Fruit fly (Drosophila melanogaster) whole organism, embryonic: ENCODE results near the gene FucTD.

Experiments
- Ada2b ChIP-seq: fragments of 200-800 bp; sonication (Bioruptor generic); IDR thresholded peaks from 2 replicates; pipeline ENCODE4 v1.3.6; 2022; ENCODE audit warnings: missing biosample characterization, missing genetic modification characterization
- Bteb2 ChIP-seq: fragments of 200-800 bp; sonication (Bioruptor generic); optimal IDR thresholded peaks from 2 replicates; lab custom pipeline; 2016; ENCODE audit warnings: missing biosample characterization, missing genetic modification characterization
- CG10147 ChIP-seq: fragments of 200-800 bp; sonication (Bioruptor generic); optimal IDR thresholded peaks from 2 replicates; lab custom pipeline; 2019; ENCODE audit warnings: missing biosample characterization, mild to moderate bottlenecking, missing genetic modification characterization, moderate library complexity
- CG1024 ChIP-seq: fragments of 200-800 bp; sonication (Bioruptor generic); IDR thresholded peaks from 2 replicates; pipeline ENCODE4 v1.3.6; 2022; ENCODE audit warnings: missing biosample characterization, missing genetic modification characterization
- CG10979 ChIP-seq: fragments of 200-800 bp; sonication (Bioruptor generic); optimal IDR thresholded peaks from 2 replicates; lab custom pipeline; 2018; ENCODE audit warnings: missing biosample characterization, mild to moderate bottlenecking, missing genetic modification characterization, moderate library complexity
- CG11085 ChIP-seq: fragments of 200-800 bp; sonication (Bioruptor generic); IDR thresholded peaks from 2 replicates; pipeline ENCODE4 v1.3.6; 2022; ENCODE audit warnings: missing biosample characterization, missing genetic modification characterization
- CG11247 ChIP-seq: fragments of 200-800 bp; sonication (Bioruptor generic); IDR thresholded peaks from 2 replicates; pipeline ENCODE4 v1.3.6; 2022; ENCODE audit warnings: missing biosample characterization, missing genetic modification characterization
- CG11456 ChIP-seq: fragments of 200-800 bp; sonication (Bioruptor generic); IDR thresholded peaks from 3 replicates; pipeline ENCODE4 v1.3.6; 2022; ENCODE audit warnings: missing biosample characterization, missing genetic modification characterization
- CG12236 ChIP-seq: fragments of 200-800 bp; sonication (Bioruptor generic); optimal IDR thresholded peaks from 2 replicates; lab custom pipeline; 2016; ENCODE audit warnings: missing biosample characterization, missing genetic modification characterization
- CG12391 ChIP-seq: fragments of 200-800 bp; sonication (Bioruptor generic); optimal IDR thresholded peaks from 3 replicates; lab custom pipeline; 2018; ENCODE audit warnings: missing biosample characterization, mild to moderate bottlenecking, missing genetic modification characterization, moderate library complexity
- CG13775 ChIP-seq: fragments of 200-800 bp; sonication (Bioruptor generic); optimal IDR thresholded peaks from 3 replicates; lab custom pipeline; 2017; ENCODE audit warnings: missing biosample characterization, mild to moderate bottlenecking, missing genetic modification characterization
- CG13894 ChIP-seq: fragments of 200-800 bp; sonication (Bioruptor generic); optimal IDR thresholded peaks from 3 replicates; lab custom pipeline; 2018; ENCODE audit warnings: missing biosample characterization, mild to moderate bottlenecking, missing genetic modification characterization, moderate library complexity
- CG14441 ChIP-seq: fragments of 200-800 bp; sonication (Bioruptor generic); IDR thresholded peaks from 2 replicates; pipeline ENCODE4 v1.3.6; 2022; ENCODE audit warnings: missing biosample characterization, missing genetic modification characterization
- CG14860 ChIP-seq: fragments of 200-800 bp; sonication (Bioruptor generic); IDR thresholded peaks from 3 replicates; pipeline ENCODE4 v1.3.6; 2022; ENCODE audit warnings: missing biosample characterization, missing genetic modification characterization; ENCODE audit not compliant: partially characterized antibody
- CG2889 ChIP-seq: fragments of 200-800 bp; sonication (Bioruptor generic); IDR thresholded peaks from 3 replicates; pipeline ENCODE4 v1.3.6; 2022; ENCODE audit warnings: missing biosample characterization, missing genetic modification characterization
- CG34422 ChIP-seq: fragments of 200-800 bp; sonication (Bioruptor generic); IDR thresholded peaks from 3 replicates; pipeline ENCODE4 v1.3.6; 2022; ENCODE audit warnings: missing biosample characterization, missing genetic modification characterization
- CG3838 ChIP-seq: fragments of 200-800 bp; sonication (Bioruptor generic); optimal IDR thresholded peaks from 3 replicates; lab custom pipeline; 2016; ENCODE audit warnings: missing biosample characterization, missing genetic modification characterization
- CG4730 ChIP-seq: fragments of 200-800 bp; sonication (Bioruptor generic); IDR thresholded peaks from 2 replicates; pipeline ENCODE4 v1.3.6; 2022; ENCODE audit warnings: missing biosample characterization, missing genetic modification characterization
- CG6254 ChIP-seq: fragments of 200-800 bp; sonication (Bioruptor generic); optimal IDR thresholded peaks from 3 replicates; lab custom pipeline; 2017; ENCODE audit warnings: mild to moderate bottlenecking, missing biosample characterization, missing genetic modification reagents, missing genetic modification characterization
- CG7372 ChIP-seq: fragments of 200-800 bp; sonication (Bioruptor generic); IDR thresholded peaks from 2 replicates; pipeline ENCODE4 v1.3.6; 2022; ENCODE audit warnings: missing biosample characterization, missing genetic modification characterization
- CG8388 ChIP-seq: fragments of 200-800 bp; sonication (Bioruptor generic); optimal IDR thresholded peaks from 2 replicates; lab custom pipeline; 2019; ENCODE audit warnings: missing biosample characterization, mild to moderate bottlenecking, missing genetic modification characterization, moderate library complexity
- CG8944 ChIP-seq: fragments of 200-800 bp; sonication (Bioruptor generic); optimal IDR thresholded peaks from 3 replicates; lab custom pipeline; 2016; ENCODE audit warnings: missing biosample characterization, missing genetic modification characterization
- CoRest ChIP-seq: fragments of 200-800 bp; sonication (Bioruptor generic); optimal IDR thresholded peaks from 3 replicates; lab custom pipeline; 2018; ENCODE audit warnings: missing biosample characterization, mild to moderate bottlenecking, missing genetic modification characterization, moderate library complexity
- D19B ChIP-seq: fragments of 200-800 bp; sonication (Bioruptor generic); optimal IDR thresholded peaks from 2 replicates; lab custom pipeline; 2017; ENCODE audit warnings: missing biosample characterization, mild to moderate bottlenecking, missing genetic modification characterization
- Dek ChIP-seq: fragments of 200-800 bp; sonication (Bioruptor generic); optimal IDR thresholded peaks from 3 replicates; lab custom pipeline; 2019; ENCODE audit warnings: missing biosample characterization, mild to moderate bottlenecking, missing genetic modification characterization, moderate library complexity
- Ets65A ChIP-seq: fragments of 200-800 bp; sonication (Bioruptor generic); peaks from one replicate; lab custom pipeline; 2016; ENCODE audit warnings: missing biosample characterization, missing genetic modification characterization
- GATAe ChIP-seq: fragments of 200-800 bp; sonication (Bioruptor generic); conservative IDR thresholded peaks from 2 replicates; pipeline ENCODE4 v1.3.6; 2022; ENCODE audit warnings: missing biosample characterization, missing genetic modification characterization
- Gug ChIP-seq: fragments of 200-800 bp; sonication (Bioruptor generic); IDR thresholded peaks from 4 replicates; pipeline ENCODE4 v1.3.6; 2022; ENCODE audit warnings: missing biosample characterization, missing genetic modification characterization
- HLH4C ChIP-seq: fragments of 200-800 bp; sonication (Bioruptor generic); IDR thresholded peaks from 3 replicates; pipeline ENCODE4 v1.3.6; 2022; ENCODE audit warnings: missing biosample characterization, missing genetic modification characterization; ENCODE audit not compliant: partially characterized antibody
- Hand ChIP-seq: fragments of 200-800 bp; sonication (Bioruptor generic); optimal IDR thresholded peaks from 2 replicates; lab custom pipeline; 2017; ENCODE audit warnings: mild to moderate bottlenecking, missing biosample characterization, missing genetic modification reagents, missing genetic modification characterization
- HmgZ ChIP-seq: fragments of 200-800 bp; sonication (Bioruptor generic); optimal IDR thresholded peaks from 2 replicates; lab custom pipeline; 2018; ENCODE audit warnings: missing biosample characterization, mild to moderate bottlenecking, missing genetic modification characterization
- Max ChIP-seq: fragments of 200-800 bp; sonication (Bioruptor generic); optimal IDR thresholded peaks from 2 replicates; lab custom pipeline; 2016; ENCODE audit warnings: missing biosample characterization, mild to moderate bottlenecking, missing genetic modification characterization
- NC2β ChIP-seq: fragments of 200-800 bp; sonication (Bioruptor generic); optimal IDR thresholded peaks from 2 replicates; lab custom pipeline; 2016; ENCODE audit warnings: missing biosample characterization, missing genetic modification characterization
- Ptx1 ChIP-seq: fragments of 200-800 bp; sonication (Bioruptor generic); IDR thresholded peaks from 2 replicates; pipeline ENCODE4 v1.3.6; 2022; ENCODE audit warnings: missing biosample characterization, missing genetic modification characterization
- Side ChIP-seq: fragments of 200-800 bp; sonication (Bioruptor generic); optimal IDR thresholded peaks from 2 replicates; lab custom pipeline; 2016; ENCODE audit warnings: missing biosample characterization, missing genetic modification characterization
- Sox100B ChIP-seq: fragments of 200-800 bp; sonication (Bioruptor generic); optimal IDR thresholded peaks from 3 replicates; lab custom pipeline; 2018; ENCODE audit warnings: missing biosample characterization, mild to moderate bottlenecking, missing genetic modification characterization
- al ChIP-seq: fragments of 200-800 bp; sonication (Bioruptor generic); IDR thresholded peaks from 2 replicates; pipeline ENCODE4 v1.3.6; 2022; ENCODE audit warnings: missing biosample characterization, missing genetic modification characterization
- dmrt11E ChIP-seq: fragments of 200-800 bp; sonication (Bioruptor generic); optimal IDR thresholded peaks from 3 replicates; lab custom pipeline; 2018; ENCODE audit warnings: missing biosample characterization, mild to moderate bottlenecking, missing genetic modification characterization, moderate library complexity
- en ChIP-seq: fragments of 200-800 bp; sonication (Bioruptor generic); optimal IDR thresholded peaks from 2 replicates; lab custom pipeline; 2016; ENCODE audit warnings: missing biosample characterization, missing genetic modification characterization
- fd102C ChIP-seq: fragments of 200-800 bp; sonication (Bioruptor generic); optimal IDR thresholded peaks from 2 replicates; lab custom pipeline; 2018; ENCODE audit warnings: missing biosample characterization, mild to moderate bottlenecking, missing genetic modification characterization, moderate library complexity
- fd96Cb ChIP-seq: fragments of 200-800 bp; sonication (Bioruptor generic); optimal IDR thresholded peaks from 2 replicates; lab custom pipeline; 2018; ENCODE audit warnings: missing biosample characterization, mild to moderate bottlenecking, missing genetic modification characterization, moderate library complexity
- gce ChIP-seq: fragments of 200-800 bp; sonication (Bioruptor generic); IDR thresholded peaks from 3 replicates; pipeline ENCODE4 v1.3.6; 2022; ENCODE audit warnings: missing biosample characterization, missing genetic modification characterization
- gcm ChIP-seq: fragments of 200-800 bp; sonication (Bioruptor generic); optimal IDR thresholded peaks from 2 replicates; lab custom pipeline; 2019; ENCODE audit warnings: missing biosample characterization, mild to moderate bottlenecking, missing genetic modification characterization, moderate library complexity
- gro ChIP-seq: fragments of 200-800 bp; sonication (Bioruptor generic); optimal IDR thresholded peaks from 2 replicates; lab custom pipeline; 2016; ENCODE audit warnings: missing biosample characterization, missing genetic modification characterization
- ro ChIP-seq: fragments of 200-800 bp; sonication (Bioruptor generic); IDR thresholded peaks from 2 replicates; pipeline ENCODE4 v1.3.6; 2022; ENCODE audit warnings: missing biosample characterization, missing genetic modification characterization
- slou ChIP-seq: fragments of 200-800 bp; sonication (Bioruptor generic); optimal IDR thresholded peaks from 3 replicates; lab custom pipeline; 2016; ENCODE audit warnings: missing biosample characterization, missing genetic modification characterization
- sr ChIP-seq: fragments of 200-800 bp; sonication (Bioruptor generic); IDR thresholded peaks from 3 replicates; pipeline ENCODE4 v1.3.6; 2022; ENCODE audit warnings: missing biosample characterization, missing genetic modification characterization
- stwl ChIP-seq: fragments of 200-800 bp; sonication (Bioruptor generic); optimal IDR thresholded peaks from 3 replicates; lab custom pipeline; 2018; ENCODE audit warnings: missing biosample characterization, mild to moderate bottlenecking, missing genetic modification characterization, moderate library complexity
- tin ChIP-seq: fragments of 200-800 bp; sonication (Bioruptor generic); optimal IDR thresholded peaks from 3 replicates; lab custom pipeline; 2016; ENCODE audit warnings: missing biosample characterization, missing genetic modification characterization
- tx ChIP-seq: fragments of 200-800 bp; sonication (Bioruptor generic); optimal IDR thresholded peaks from 2 replicates; lab custom pipeline; 2016; ENCODE audit warnings: missing biosample characterization, missing genetic modification characterization
- zen2 ChIP-seq: fragments of 200-800 bp; sonication (Bioruptor generic); IDR thresholded peaks from 3 replicates; pipeline ENCODE4 v1.3.6; 2022; ENCODE audit warnings: missing biosample characterization, missing genetic modification characterization; ENCODE audit not compliant: partially characterized antibody

FucTD gene

DNA sequence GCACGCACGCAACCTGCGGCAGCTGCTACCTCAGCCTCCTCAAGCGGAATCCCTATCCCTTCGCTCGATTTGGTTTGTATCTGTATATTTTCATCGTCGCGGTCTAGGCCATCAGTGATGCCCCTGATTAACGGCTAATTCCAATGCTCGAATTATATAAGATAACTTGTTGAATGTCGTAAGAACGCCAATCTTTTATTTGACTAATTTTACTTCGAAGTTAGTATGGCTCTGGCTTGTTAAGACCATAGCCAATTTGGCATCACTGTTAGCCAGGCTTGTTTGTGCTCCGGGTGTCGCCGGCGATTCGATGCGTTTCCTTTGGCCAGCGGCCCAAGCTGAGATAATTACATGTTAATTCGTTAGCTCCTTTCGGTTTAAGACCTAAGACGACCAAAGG, 2.0 kb upstream of the FucTD start (continued):
- TF ChIP-seq Ada2b (GFP tag; lab: Robert Waterston, UW) (no peak), fd96Cb (no peak), tin (GFP tag; lab: Kevin White, UChicago) (no peak), CoRest (tag; lab: Kevin White, UChicago) (peak; percentile 13), CG6254 (GFP tag; lab: Kevin White, UChicago) (peak; percentile 53), CG14441 (peak; percentile 53; the same call in 1 of the 2 replicates), HmgZ (tag; lab: Kevin White, UChicago) (no peak), Dek (tag; lab: Kevin White, UChicago) (no peak), CG1024 (GFP tag; lab: Robert Waterston, UW) (peak; percentile 36; the same call in 1 of the 2 replicates), al (GFP tag; lab: Robert Waterston, UW) (no peak), CG2889 (GFP tag; lab: Robert Waterston, UW) (no peak), Hand (no peak), fd102C (GFP tag; lab: Kevin White, UChicago) (peak; percentile 81), CG3838 (GFP tag; lab: Kevin White, UChicago) (no peak), CG11247 (GFP tag; lab: Robert Waterston, UW) (peak; percentile 44; the same call in 1 of the 2 replicates), gro (GFP tag; lab: Kevin White, UChicago) (no peak), Side (GFP tag; lab: Kevin White, UChicago) (peak; percentile 21), Max (GFP tag; lab: Kevin White, UChicago) (no peak), dmrt11E (tag; lab: Kevin White, UChicago) (peak; percentile 85), tx (GFP tag; lab: Kevin White, UChicago) (no peak), zen2 (GFP tag; lab: Robert Waterston, UW) (no peak), CG12391 (peak; percentile 61), sr (GFP tag; lab: Robert Waterston, UW) (0 out of 3 replicates have a peak, but pooled peaks have one; percentile 20), CG10979 (tag; lab: Kevin White, UChicago) (no peak), Sox100B (GFP tag; lab: Kevin White, UChicago) (no peak), CG7372 (GFP tag; lab: Robert Waterston, UW) (no peak), CG4730 (GFP tag; lab: Robert Waterston, UW) (peak; percentile 36; the same call in 1 of the 2 replicates), CG8388 (GFP tag; lab: Kevin White, UChicago) (peak; percentile 32), CG10147 (GFP tag; lab: Kevin White, UChicago) (no peak), CG11456 (GFP tag; lab: Robert Waterston, UW) (no peak), gcm (GFP tag; lab: Kevin White, UChicago) (peak; percentile 12), Ptx1 (GFP tag; lab: Robert Waterston, UW) (peak; percentile 49), CG11085 (GFP tag; lab: Robert Waterston, UW) (no peak), CG14860 (GFP tag; lab: Robert Waterston, UW) (no peak), GATAe (GFP tag; lab: Robert Waterston, UW) (no peak), gce (GFP tag; lab: Robert Waterston, UW) (0 out of 3 replicates have a peak, but pooled peaks have one; percentile 46), Gug (GFP tag; lab: Robert Waterston, UW) (peak; percentile 42; the same call in 1 of the 4 replicates), slou (GFP tag; lab: Kevin White, UChicago) (no peak), CG34422 (GFP tag; lab: Robert Waterston, UW) (peak; percentile 43; the same call in 1 of the 3 replicates), Ets65A (GFP tag; lab: Kevin White, UChicago) (peak; percentile 88), CG13775 (GFP tag; lab: Kevin White, UChicago) (peak; percentile 36), CG12236 (GFP tag; lab: Kevin White, UChicago) (peak; percentile 32), en (GFP tag; lab: Kevin White, UChicago) (no peak), Bteb2 (no peak), ro (GFP tag; lab: Robert Waterston, UW) (no peak), NC2β (GFP tag; lab: Kevin White, UChicago) (peak; percentile 64), CG8944 (no peak), CG13894 (no peak), stwl (tag; lab: Kevin White, UChicago) (no peak), D19B (GFP tag; lab: Kevin White, UChicago) (no peak), HLH4C (GFP tag; lab: Robert Waterston, UW) (no peak)
